Worm (Caenorhabditis elegans) whole organism, L2 larva: ENCODE data around the gene Y46G5A.47.

Source experiments
- R02D3.7 ChIP-seq: fragments of 150-350 bp; optimal IDR thresholded peaks from 2 replicates; lab custom pipeline; 2014; ENCODE audit warnings: missing biosample characterization, missing genetic modification characterization
- ama-1 ChIP-seq: fragments of 150-350 bp; optimal IDR thresholded peaks from 2 replicates; lab custom pipeline; 2018; ENCODE audit warnings: inconsistent platforms
- elt-3 ChIP-seq: sonication (generic microtip); optimal IDR thresholded peaks from 2 replicates; lab custom pipeline; 2017; ENCODE audit warnings: missing biosample characterization, missing genetic modification characterization
- fos-1 ChIP-seq: fragments of 150-350 bp; optimal IDR thresholded peaks from 2 replicates; lab custom pipeline; 2014; ENCODE audit warnings: missing biosample characterization, missing genetic modification characterization
- nhr-25 ChIP-seq: fragments of 150-350 bp; sonication (generic microtip); optimal IDR thresholded peaks from 3 replicates; lab custom pipeline; 2014; ENCODE audit warnings: missing biosample characterization, missing genetic modification characterization
- snpc-4 ChIP-seq: fragments of 150-350 bp; optimal IDR thresholded peaks from 2 replicates; lab custom pipeline; 2014; ENCODE audit warnings: missing biosample characterization, missing genetic modification characterization
- unc-55 ChIP-seq: fragments of 150-350 bp; sonication (generic microtip); optimal IDR thresholded peaks from 3 replicates; lab custom pipeline; 2014; ENCODE audit warnings: missing biosample characterization, missing genetic modification reagents, missing genetic modification characterization
- zag-1 ChIP-seq: fragments of 150-350 bp; optimal IDR thresholded peaks from 2 replicates; lab custom pipeline; 2014; ENCODE audit warnings: missing biosample characterization, missing genetic modification characterization

DNA sequence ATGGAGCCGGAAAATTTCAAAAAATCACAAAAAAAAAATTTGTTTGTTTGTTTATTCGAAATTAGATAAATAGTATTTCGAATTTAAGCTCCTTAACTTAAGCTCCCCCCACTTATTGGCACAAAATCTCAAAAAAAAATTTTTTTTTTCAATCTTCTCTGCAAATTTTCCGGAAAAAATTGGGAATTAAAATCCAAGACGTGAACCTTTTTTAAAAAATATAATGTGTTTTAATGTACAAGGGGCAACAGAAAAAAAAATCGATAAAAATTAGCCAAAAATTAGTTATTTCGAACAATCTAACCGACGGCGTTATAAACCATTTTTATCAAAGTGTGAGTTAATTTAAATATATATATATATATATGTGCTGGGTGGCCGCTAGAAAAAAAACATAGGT lies 30.7 kb downstream of the Y46G5A.47 start, which contains the start of gene Y46G5A.14:
- TF ChIP-seq snpc-4 (tag; lab: Kevin White, UChicago) (no peak), fos-1 (tag; lab: Kevin White, UChicago) (no peak), zag-1 (tag; lab: Kevin White, UChicago) (no peak), R02D3.7 (no peak), nhr-25 (tag; lab: Kevin White, UChicago) (no peak), ama-1 (lab: Kevin White, UChicago) (no peak), unc-55 (GFP tag; lab: Kevin White, UChicago) (no peak), elt-3 (no peak)
